Fruit fly (Drosophila melanogaster): Measurements from ENCODE around the gene Tm2.

The Tm2 gene

dm6 chr3R:15293005-15293877, 16.8 kb upstream of the Tm2 start:
- TF ChIP-seq usp (GFP tag; optimal IDR thresholded peaks at IDR 0.05): no peak
- TF ChIP-seq psq (optimal IDR thresholded peaks at IDR 0.05): no peak
- TF ChIP-seq pan (optimal IDR thresholded peaks at IDR 0.05): no peak
- no peak for TF ChIP-seq CG8478 (optimal IDR thresholded peaks at IDR 0.05)
- no peak for TF ChIP-seq EcR (GFP tag; optimal IDR thresholded peaks at IDR 0.05)
- no peak for TF ChIP-seq Dll (optimal IDR thresholded peaks at IDR 0.05)

DNA sequence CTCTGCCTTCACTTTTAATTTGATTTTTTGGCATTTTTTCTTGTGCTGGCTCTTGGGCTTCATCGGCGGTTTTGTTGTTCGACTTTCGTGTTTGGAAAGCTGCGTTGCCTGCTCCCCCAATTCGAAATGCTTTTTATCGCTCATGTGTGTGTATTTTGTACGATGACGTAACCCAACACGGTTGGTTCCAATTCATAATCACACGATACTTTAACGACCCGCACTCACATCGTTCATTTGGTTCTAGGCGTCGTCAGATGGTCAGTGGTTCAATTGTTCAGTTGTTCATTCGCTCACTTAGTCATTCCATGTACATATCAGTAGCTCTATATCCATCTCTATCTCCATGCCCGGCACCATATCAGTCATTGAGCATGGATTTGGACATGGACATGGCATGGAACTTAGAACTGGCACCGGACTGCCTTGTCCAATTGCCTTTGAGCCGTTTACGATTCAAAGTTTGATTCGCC, 16.1 kb upstream of the Tm2 start:
- TF ChIP-seq EcR (GFP tag; optimal IDR thresholded peaks at IDR 0.05) (no peak), Dll (optimal IDR thresholded peaks at IDR 0.05) (no peak), usp (GFP tag; optimal IDR thresholded peaks at IDR 0.05) (no peak), CG8478 (optimal IDR thresholded peaks at IDR 0.05) (no peak), psq (optimal IDR thresholded peaks at IDR 0.05) (no peak), pan (optimal IDR thresholded peaks at IDR 0.05) (no peak)

DNA sequence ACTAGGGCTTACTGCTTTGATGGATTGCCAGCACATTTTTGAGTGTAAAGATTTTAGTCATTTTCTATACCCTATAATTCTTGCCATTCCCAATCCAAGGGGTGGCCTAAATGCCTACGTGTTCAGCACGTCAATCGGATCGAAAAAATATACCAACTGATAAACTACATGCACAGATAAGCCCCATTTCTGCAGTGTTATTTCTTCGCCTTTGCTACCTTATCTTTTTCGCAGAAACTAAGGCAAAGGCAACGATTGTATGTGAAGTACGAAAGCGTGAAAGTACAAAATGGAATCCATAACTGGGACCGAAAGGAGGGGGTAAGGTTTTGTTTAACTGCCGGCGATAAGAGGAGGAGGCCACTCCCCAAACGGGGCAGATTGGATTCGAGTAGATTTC, 12.1 kb upstream of the Tm2 start:
- TF ChIP-seq pan (optimal IDR thresholded peaks at IDR 0.05) (no peak), usp (GFP tag; optimal IDR thresholded peaks at IDR 0.05) (no peak), EcR (GFP tag; optimal IDR thresholded peaks at IDR 0.05) (no peak), Dll (optimal IDR thresholded peaks at IDR 0.05) (no peak), psq (optimal IDR thresholded peaks at IDR 0.05) (no peak), CG8478 (optimal IDR thresholded peaks at IDR 0.05) (no peak)

DNA sequence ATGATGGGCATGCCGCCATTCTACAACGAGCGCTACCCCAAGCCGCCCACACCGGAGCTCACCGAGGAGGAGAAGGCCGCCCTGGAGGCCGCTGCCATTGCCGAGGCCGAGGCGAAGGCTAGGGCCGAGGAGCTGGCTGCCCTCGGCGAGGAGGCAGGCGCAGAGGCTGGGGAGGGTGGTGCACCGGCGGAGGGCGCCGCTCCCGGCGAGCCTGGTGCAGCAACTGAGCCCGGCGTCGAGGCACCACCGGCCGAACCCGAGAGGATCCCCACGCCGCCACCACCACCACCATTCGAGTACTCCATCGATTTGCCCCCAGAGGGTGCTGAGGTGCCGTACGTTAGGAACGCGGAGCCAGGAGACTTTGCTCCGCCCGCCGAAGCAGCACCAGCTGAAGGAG, 4.7 kb upstream of the Tm2 start:
- TF ChIP-seq usp (GFP tag; optimal IDR thresholded peaks at IDR 0.05) (no peak), pan (optimal IDR thresholded peaks at IDR 0.05) (no peak), psq (optimal IDR thresholded peaks at IDR 0.05) (no peak), Dll (optimal IDR thresholded peaks at IDR 0.05) (no peak), EcR (GFP tag; optimal IDR thresholded peaks at IDR 0.05) (no peak), CG8478 (optimal IDR thresholded peaks at IDR 0.05) (no peak)

dm6 chr3R:15310695-15311094, 702 bp downstream of the Tm2 start:
- TF ChIP-seq psq (optimal IDR thresholded peaks at IDR 0.05) (no peak), usp (GFP tag; optimal IDR thresholded peaks at IDR 0.05) (no peak), Dll (optimal IDR thresholded peaks at IDR 0.05) (no peak), EcR (GFP tag; optimal IDR thresholded peaks at IDR 0.05) (no peak), CG8478 (optimal IDR thresholded peaks at IDR 0.05) (no peak), pan (optimal IDR thresholded peaks at IDR 0.05) (no peak)

dm6 chr3R:15313836-15314235, 3.8 kb downstream of the Tm2 start:
- TF ChIP-seq pan (optimal IDR thresholded peaks at IDR 0.05): no peak
- TF ChIP-seq CG8478 (optimal IDR thresholded peaks at IDR 0.05): no peak
- no peak for TF ChIP-seq Dll (optimal IDR thresholded peaks at IDR 0.05)
- no peak for TF ChIP-seq usp (GFP tag; optimal IDR thresholded peaks at IDR 0.05)
- TF ChIP-seq psq (optimal IDR thresholded peaks at IDR 0.05): no peak
- TF ChIP-seq EcR (GFP tag; optimal IDR thresholded peaks at IDR 0.05): no peak

DNA sequence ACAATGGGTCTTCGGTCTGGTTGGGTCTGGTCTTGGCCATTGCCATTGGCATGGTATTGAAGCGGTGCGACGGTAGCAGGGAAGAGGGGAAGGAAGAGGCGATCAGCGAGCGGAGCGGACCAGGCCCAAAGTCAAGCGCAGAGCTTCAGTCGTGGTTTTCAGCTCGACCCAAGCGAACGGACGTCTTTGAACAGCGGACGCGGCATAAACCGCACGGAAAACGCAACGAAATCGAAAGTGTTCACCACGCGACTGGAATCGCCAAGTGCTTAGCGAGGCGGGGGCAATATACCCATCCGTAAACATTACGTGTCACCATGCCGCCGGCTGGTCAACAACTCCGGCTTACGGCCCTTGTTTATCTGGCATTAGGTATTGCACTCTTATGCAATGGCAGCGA, 6.3 kb downstream of the Tm2 start, which contains the start of gene CG14866:
Gene CG14866, plus strand, starts transcription at position 146 of the 400 bp plus-strand sequence.
- TF ChIP-seq pan (optimal IDR thresholded peaks at IDR 0.05) (no peak), EcR (GFP tag; optimal IDR thresholded peaks at IDR 0.05) (no peak), usp (GFP tag; optimal IDR thresholded peaks at IDR 0.05) (no peak), psq (optimal IDR thresholded peaks at IDR 0.05) (no peak), CG8478 (optimal IDR thresholded peaks at IDR 0.05) (no peak), Dll (optimal IDR thresholded peaks at IDR 0.05) (no peak)

DNA sequence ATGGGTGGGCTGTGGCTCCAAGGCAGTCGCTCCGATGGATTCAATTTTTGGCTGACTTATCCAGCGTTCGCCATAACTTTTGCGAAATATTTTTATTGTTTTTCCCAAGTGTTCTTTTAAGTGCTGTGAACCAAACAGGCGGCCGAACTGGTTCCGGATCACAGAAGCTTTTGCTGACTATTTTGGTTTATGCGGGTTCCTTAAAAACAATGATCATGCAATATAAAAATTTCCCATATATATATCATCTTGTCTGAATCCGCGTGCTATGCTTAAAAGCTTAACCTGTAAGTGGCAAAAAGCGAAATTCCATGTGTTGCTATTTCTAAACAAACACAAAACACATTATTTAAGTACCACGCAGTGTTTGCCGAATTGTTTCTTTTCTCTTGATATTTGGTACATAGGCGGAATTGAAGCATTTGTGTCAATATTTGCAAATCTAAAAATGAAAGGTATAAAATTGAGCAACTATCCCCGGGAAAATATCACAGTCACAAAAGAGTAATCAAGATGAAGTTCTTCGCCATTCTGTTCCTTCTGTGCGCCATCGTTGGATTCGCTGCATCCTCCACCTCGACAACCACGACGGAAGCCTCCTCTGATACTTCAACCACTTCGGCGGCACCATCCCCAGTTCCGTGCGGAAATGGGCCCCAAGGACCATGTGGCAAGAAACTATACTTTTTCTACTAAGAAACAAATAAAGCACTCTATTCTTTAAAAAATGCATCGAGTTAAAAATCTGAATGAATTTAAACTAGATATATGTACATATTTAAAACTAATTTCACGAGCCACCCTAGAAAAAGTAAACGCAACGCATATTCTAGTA, 10.1 kb downstream of the Tm2 start, which contains the start of the genes CG6276 and CG44040:
Gene CG6276, minus strand, starts transcription at position 158 of the 835 bp plus-strand sequence.
Gene CG44040, plus strand, starts transcription at position 467 of the 835 bp plus-strand sequence.
- TF ChIP-seq Dll (optimal IDR thresholded peaks at IDR 0.05): no peak
- no peak for TF ChIP-seq psq (optimal IDR thresholded peaks at IDR 0.05)
- no peak for TF ChIP-seq CG8478 (optimal IDR thresholded peaks at IDR 0.05)
- no peak for TF ChIP-seq EcR (GFP tag; optimal IDR thresholded peaks at IDR 0.05)
- TF ChIP-seq pan (optimal IDR thresholded peaks at IDR 0.05): no peak

DNA sequence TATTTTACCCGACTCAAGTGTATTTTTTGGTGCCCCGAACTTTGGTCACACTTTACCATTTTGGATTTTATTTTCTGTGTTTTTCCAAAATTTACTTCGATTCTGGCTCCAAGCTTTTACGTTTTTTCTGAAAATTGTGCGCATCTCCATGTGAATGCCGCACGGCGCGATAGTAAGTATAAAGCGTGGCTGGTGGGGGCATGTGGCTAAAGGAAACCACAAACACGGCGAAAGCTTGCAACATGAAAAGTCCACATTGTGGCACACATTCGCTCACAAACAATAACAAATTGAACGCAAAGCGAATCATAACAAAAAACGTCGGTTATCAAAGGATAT, 10.7 kb downstream of the Tm2 start, which contains the start of gene ear:
Gene ear, plus strand, starts transcription at position 10 of the 339 bp plus-strand sequence.
- TF ChIP-seq CG8478 (optimal IDR thresholded peaks at IDR 0.05) (no peak), pan (optimal IDR thresholded peaks at IDR 0.05) (no peak), Dll (optimal IDR thresholded peaks at IDR 0.05) (no peak), psq (optimal IDR thresholded peaks at IDR 0.05) (no peak), usp (GFP tag; optimal IDR thresholded peaks at IDR 0.05) (no peak), EcR (GFP tag; optimal IDR thresholded peaks at IDR 0.05) (no peak)

dm6 chr3R:15328083-15328779, 18.2 kb downstream of the Tm2 start, which contains the start of the genes CG6236 and ea:
Gene CG6236 (minus strand): TSS chr3R:15328269.
Gene ea (plus strand): TSS chr3R:15328729.
- TF ChIP-seq Dll (optimal IDR thresholded peaks at IDR 0.05) (no peak), usp (GFP tag; optimal IDR thresholded peaks at IDR 0.05) (no peak), EcR (GFP tag; optimal IDR thresholded peaks at IDR 0.05) (no peak), pan (optimal IDR thresholded peaks at IDR 0.05) (no peak), psq (optimal IDR thresholded peaks at IDR 0.05) (no peak), CG8478 (optimal IDR thresholded peaks at IDR 0.05) (no peak)

DNA sequence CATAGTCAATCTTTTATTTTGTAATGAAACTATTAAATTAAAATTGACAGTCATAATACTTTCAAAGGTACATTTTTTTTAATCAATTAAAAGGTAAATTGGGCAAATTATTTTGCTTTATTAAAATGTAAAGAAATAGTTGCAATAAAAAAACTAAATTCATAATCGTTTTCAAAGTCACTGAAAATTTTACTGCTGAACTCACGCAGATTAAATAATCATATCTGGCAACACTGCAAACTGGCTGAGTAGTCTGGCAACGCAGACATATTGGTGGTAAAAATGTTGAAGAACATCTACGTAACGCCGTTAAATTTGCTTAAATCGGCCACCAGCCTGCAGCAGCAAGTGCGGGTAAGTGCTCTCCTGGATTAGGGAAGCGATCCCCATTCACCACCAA, 20.5 kb downstream of the Tm2 start, which contains the start of gene mRpL9:
Gene mRpL9, plus strand, starts transcription at position 267 of the 400 bp plus-strand sequence.
- no peak for TF ChIP-seq Dll (optimal IDR thresholded peaks at IDR 0.05)
- no peak for TF ChIP-seq psq (optimal IDR thresholded peaks at IDR 0.05)
- no peak for TF ChIP-seq pan (optimal IDR thresholded peaks at IDR 0.05)
- TF ChIP-seq EcR (GFP tag; optimal IDR thresholded peaks at IDR 0.05): no peak
